Fruit fly (Drosophila melanogaster): ENCODE data around the gene Timp.

The Timp gene

dm6 chr3R:10170356-10170876, 42.4 kb downstream of the Timp start, which contains the start of gene Best1 (continued):
- peak; percentile 74 for TF ChIP-seq Hsf (GFP tag; optimal IDR thresholded peaks at IDR 0.05)
- TF ChIP-seq corto (GFP tag; optimal IDR thresholded peaks at IDR 0.05) = peak; percentile 68
- TF ChIP-seq CG10267 (tag; optimal IDR thresholded peaks at IDR 0.05) = peak; percentile 89
- peak; percentile 68 for TF ChIP-seq CG7271 (tag; optimal IDR thresholded peaks at IDR 0.05)
- TF ChIP-seq Dad (GFP tag; optimal IDR thresholded peaks at IDR 0.05) = peak; percentile 63
- TF ChIP-seq CG14014 (GFP tag; IDR thresholded peaks at IDR 0.05) = peak; percentile 91
- peak; percentile 82 for TF ChIP-seq onecut (GFP tag; IDR thresholded peaks at IDR 0.05)
- peak; percentile 99 for TF ChIP-seq row (GFP tag; IDR thresholded peaks at IDR 0.05)
- TF ChIP-seq Mad (GFP tag; optimal IDR thresholded peaks at IDR 0.05) = peak; percentile 85
- peak; percentile 68 for TF ChIP-seq mirr (GFP tag; optimal IDR thresholded peaks at IDR 0.05)
- TF ChIP-seq Nf-YA (GFP tag; IDR thresholded peaks at IDR 0.05) = peak; percentile 87
- TF ChIP-seq Sry-β (GFP tag; optimal IDR thresholded peaks at IDR 0.05) = peak; percentile 35
- peak; percentile 75; the same call in 2 of the 3 replicates for TF ChIP-seq sr (GFP tag; IDR thresholded peaks at IDR 0.05)
- TF ChIP-seq CG13775 (GFP tag; optimal IDR thresholded peaks at IDR 0.05) = peak; percentile 90
- peak; percentile 16 for TF ChIP-seq HLHmδ (GFP tag; optimal IDR thresholded peaks at IDR 0.05)
- TF ChIP-seq CG15073 (GFP tag; optimal IDR thresholded peaks at IDR 0.05) = peak; percentile 41
- TF ChIP-seq CG1233 (GFP tag; optimal IDR thresholded peaks at IDR 0.05) = peak; percentile 90
- 0 out of 2 replicates have a peak, but pooled peaks have one; percentile 29 for TF ChIP-seq Dip2 (GFP tag; IDR thresholded peaks at IDR 0.05)
- TF ChIP-seq CG9797 (GFP tag; optimal IDR thresholded peaks at IDR 0.05) = no peak
- peak; percentile 84 for TF ChIP-seq CG3407 (GFP tag; optimal IDR thresholded peaks at IDR 0.05)
- peak; percentile 67 for TF ChIP-seq Lhr (GFP tag; optimal IDR thresholded peaks at IDR 0.05)
- TF ChIP-seq CG13894 (tag; optimal IDR thresholded peaks at IDR 0.05) = peak; percentile 93
- peak; percentile 90 for TF ChIP-seq CG6272 (GFP tag; IDR thresholded peaks at IDR 0.05)
- peak; percentile 80 for TF ChIP-seq croc (GFP tag; conservative IDR thresholded peaks at IDR 0.05)
- peak; percentile 33 for TF ChIP-seq luna (GFP tag; optimal IDR thresholded peaks at IDR 0.05)
- TF ChIP-seq Hr39 (optimal IDR thresholded peaks at IDR 0.05) = no peak
- TF ChIP-seq disco-r (GFP tag; optimal IDR thresholded peaks at IDR 0.05) = no peak
- peak; percentile 94 for TF ChIP-seq chinmo (GFP tag; IDR thresholded peaks at IDR 0.05; ENCODE audit: partially characterized antibody)
- peak; percentile 81 for TF ChIP-seq run (tag; optimal IDR thresholded peaks at IDR 0.05)
- TF ChIP-seq Vsx1 (GFP tag; optimal IDR thresholded peaks at IDR 0.05) = peak; percentile 87
- peak; percentile 91 for TF ChIP-seq CG9817 (tag; optimal IDR thresholded peaks at IDR 0.05)
- TF ChIP-seq insv (GFP tag; optimal IDR thresholded peaks at IDR 0.05) = peak in 1 of 2 experiments; percentile 64
- TF ChIP-seq Hr78 (GFP tag; optimal IDR thresholded peaks at IDR 0.05) = peak in 1 of 2 experiments; percentile 64
- TF ChIP-seq ham (GFP tag; IDR thresholded peaks at IDR 0.05) = no peak
- TF ChIP-seq aop (GFP tag; IDR thresholded peaks at IDR 0.05) = peak; percentile 100
- TF ChIP-seq tna (GFP tag; IDR thresholded peaks at IDR 0.05; ENCODE audit: partially characterized antibody) = no peak
- TF ChIP-seq B-H2 (GFP tag; optimal IDR thresholded peaks at IDR 0.05) = peak; percentile 93
- peak; percentile 80 for TF ChIP-seq seq (GFP tag; IDR thresholded peaks at IDR 0.05)
- TF ChIP-seq CG17328 (GFP tag; IDR thresholded peaks at IDR 0.05) = peak; percentile 92
- TF ChIP-seq CG30403 (GFP tag; optimal IDR thresholded peaks at IDR 0.05) = peak; percentile 91
- peak; percentile 90 for TF ChIP-seq so (GFP tag; IDR thresholded peaks at IDR 0.05)
- peak; percentile 88 for TF ChIP-seq Taf1 (GFP tag; IDR thresholded peaks at IDR 0.05)
- peak; percentile 90 for TF ChIP-seq Med (GFP tag)
- TF ChIP-seq cas (GFP tag; IDR thresholded peaks at IDR 0.05) = peak; percentile 89
- TF ChIP-seq H15 (GFP tag; IDR thresholded peaks at IDR 0.05) = peak; percentile 93
- TF ChIP-seq tx (GFP tag; optimal IDR thresholded peaks at IDR 0.05) = peak; percentile 32
- TF ChIP-seq Aef1 (GFP tag; IDR thresholded peaks at IDR 0.05) = peak; percentile 84
- TF ChIP-seq nau (GFP tag; optimal IDR thresholded peaks at IDR 0.05) = peak; percentile 72
- TF ChIP-seq Gsc (GFP tag; IDR thresholded peaks at IDR 0.05) = no peak
- TF ChIP-seq crol (GFP tag; IDR thresholded peaks at IDR 0.05) = peak; percentile 44; the same call in 1 of the 2 replicates
- TF ChIP-seq Chrac-16 (GFP tag; optimal IDR thresholded peaks at IDR 0.05) = peak; percentile 84
